Worm (Caenorhabditis elegans) whole organism, L4 larva: ENCODE data around the gene rhgf-1.

ENCODE experiments used
- D1046.2 ChIP-seq: fragments of 200-800 bp; sonication (Bioruptor generic); IDR thresholded peaks from 2 replicates; pipeline ENCODE4 v1.3.6; 2022; ENCODE audit warnings: missing genetic modification characterization, missing compliant biosample characterization
- F10B5.3 ChIP-seq: sonication (generic microtip); optimal IDR thresholded peaks from 2 replicates; lab custom pipeline; 2016; ENCODE audit warnings: mild to moderate bottlenecking, missing genetic modification characterization, missing compliant biosample characterization
- F44E2.7 ChIP-seq: fragments of 200-800 bp; sonication (Bioruptor generic); IDR thresholded peaks from 2 replicates; pipeline ENCODE4 v2.1.2; 2022; ENCODE audit warnings: missing genetic modification characterization, missing compliant biosample characterization
- F49E8.2 ChIP-seq: sonication (generic microtip); optimal IDR thresholded peaks from 2 replicates; lab custom pipeline; 2016; ENCODE audit warnings: missing compliant biosample characterization, mild to moderate bottlenecking, missing genetic modification characterization, borderline replicate concordance
- R02D3.7 ChIP-seq: fragments of 150-350 bp; sonication (generic microtip); optimal IDR thresholded peaks from 3 replicates; lab custom pipeline; 2014; ENCODE audit warnings: missing biosample characterization, missing genetic modification characterization
- Y5F2A.4 ChIP-seq: fragments of 200-800 bp; sonication (Bioruptor generic); optimal IDR thresholded peaks from 2 replicates; lab custom pipeline; 2018; ENCODE audit warnings: mild to moderate bottlenecking, missing genetic modification characterization, missing compliant biosample characterization
- ZK337.2 ChIP-seq: fragments of 200-800 bp; sonication (Bioruptor generic); IDR thresholded peaks from 2 replicates; pipeline ENCODE4 v1.3.6; 2022; ENCODE audit warnings: missing genetic modification reagents, missing genetic modification characterization, missing compliant biosample characterization
- ZK546.5 ChIP-seq, 2 experiments: sonication (generic microtip); optimal IDR thresholded peaks; 2 replicates each; lab custom pipeline; 2017; ENCODE audit warnings: missing biosample characterization in 2 of 2, missing genetic modification characterization in 2 of 2
- ceh-32 ChIP-seq: sonication (generic microtip); optimal IDR thresholded peaks from 2 replicates; lab custom pipeline; 2016; ENCODE audit warnings: mild to moderate bottlenecking, missing genetic modification characterization, missing compliant biosample characterization; ENCODE audit not compliant: poor library complexity
- ceh-44 ChIP-seq: fragments of 200-800 bp; sonication (Bioruptor generic); IDR thresholded peaks from 2 replicates; pipeline ENCODE4 v1.3.6; 2022; ENCODE audit warnings: missing genetic modification reagents, missing genetic modification characterization, missing compliant biosample characterization
- ceh-62 ChIP-seq: sonication (generic microtip); optimal IDR thresholded peaks from 2 replicates; lab custom pipeline; 2017; ENCODE audit warnings: missing biosample characterization, missing genetic modification characterization
- ceh-82 ChIP-seq: sonication (generic microtip); optimal IDR thresholded peaks from 2 replicates; lab custom pipeline; 2017; ENCODE audit warnings: missing biosample characterization, missing genetic modification characterization
- ces-1 ChIP-seq: fragments of 150-350 bp; sonication (generic microtip); optimal IDR thresholded peaks from 4 replicates; lab custom pipeline; 2014; ENCODE audit warnings: missing biosample characterization, missing genetic modification reagents, missing genetic modification characterization
- ctbp-1 ChIP-seq: fragments of 200-800 bp; sonication (Bioruptor generic); IDR thresholded peaks from 2 replicates; pipeline ENCODE4 v1.3.6; 2022; ENCODE audit warnings: missing genetic modification reagents, missing genetic modification characterization, missing compliant biosample characterization
- daf-16 ChIP-seq, 3 experiments: sonication (generic microtip); optimal IDR thresholded peaks; 2 replicates each; lab custom pipeline; 2016 to 2017; ENCODE audit warnings: missing genetic modification characterization in 3 of 3, missing genetic modification reagents in 3 of 3, mild to moderate bottlenecking in 2 of 3, missing compliant biosample characterization in 2 of 3, missing biosample characterization in 1 of 3, moderate library complexity in 1 of 3
- dmd-6 ChIP-seq: fragments of 200-800 bp; sonication (Bioruptor generic); IDR thresholded peaks from 2 replicates; pipeline ENCODE4 v1.3.6; 2022; ENCODE audit warnings: missing genetic modification reagents, missing genetic modification characterization, missing compliant biosample characterization
- dmd-8 ChIP-seq: fragments of 200-800 bp; sonication (Bioruptor generic); IDR thresholded peaks from 2 replicates; pipeline ENCODE4 v1.3.6; 2022; ENCODE audit warnings: missing genetic modification characterization, missing compliant biosample characterization
- duxl-1 ChIP-seq: sonication (generic microtip); optimal IDR thresholded peaks from 2 replicates; lab custom pipeline; 2016; ENCODE audit warnings: mild to moderate bottlenecking, missing genetic modification characterization, moderate library complexity, missing compliant biosample characterization; ENCODE audit not compliant: poor library complexity
- hlh-11 ChIP-seq: fragments of 200-800 bp; sonication (Bioruptor generic); optimal IDR thresholded peaks from 2 replicates; lab custom pipeline; 2018; ENCODE audit warnings: mild to moderate bottlenecking, missing genetic modification characterization, missing compliant biosample characterization
- hlh-30 ChIP-seq: sonication (generic microtip); optimal IDR thresholded peaks from 2 replicates; lab custom pipeline; 2017; ENCODE audit warnings: antibody characterized with exemption, mild to moderate bottlenecking, missing genetic modification characterization, missing compliant biosample characterization; ENCODE audit not compliant: insufficient read depth
- lim-7 ChIP-seq: fragments of 200-800 bp; sonication (Bioruptor generic); IDR thresholded peaks from 2 replicates; pipeline ENCODE4 v1.3.6; 2022; ENCODE audit warnings: missing genetic modification characterization, missing compliant biosample characterization
- lin-1 ChIP-seq: fragments of 200-800 bp; sonication (Bioruptor generic); IDR thresholded peaks from 2 replicates; pipeline ENCODE4 v1.3.6; 2022; ENCODE audit warnings: missing genetic modification reagents, missing genetic modification characterization, missing compliant biosample characterization
- lin-13 ChIP-seq: fragments of 150-350 bp; optimal IDR thresholded peaks from 2 replicates; lab custom pipeline; 2014; ENCODE audit warnings: missing biosample characterization, missing genetic modification reagents, missing genetic modification characterization
- lin-29 ChIP-seq: fragments of 200-800 bp; sonication (Bioruptor generic); IDR thresholded peaks from 2 replicates; pipeline ENCODE4 v1.3.6; 2022; ENCODE audit warnings: missing genetic modification reagents, missing genetic modification characterization, missing compliant biosample characterization
- lir-3 ChIP-seq: sonication (generic microtip); optimal IDR thresholded peaks from 2 replicates; lab custom pipeline; 2016; ENCODE audit warnings: mild to moderate bottlenecking, missing genetic modification characterization, missing compliant biosample characterization
- lsy-2 ChIP-seq, 2 experiments: fragments of 150-350 bp in 1 of 2; sonication (generic microtip) in 1 of 2; optimal IDR thresholded peaks; 2 replicates each; lab custom pipeline; 2014 to 2017; ENCODE audit warnings: missing biosample characterization in 2 of 2, missing genetic modification characterization in 2 of 2
- madf-9 ChIP-seq: fragments of 200-800 bp; sonication (Bioruptor generic); conservative IDR thresholded peaks from 2 replicates; pipeline ENCODE4 v1.3.6; 2022; ENCODE audit warnings: missing genetic modification reagents, missing genetic modification characterization, missing compliant biosample characterization
- mdl-1 ChIP-seq, 2 experiments: fragments of 150-350 bp in 1 of 2; sonication (generic microtip) in 1 of 2; optimal IDR thresholded peaks; 2 replicates each; lab custom pipeline; 2014 to 2017; ENCODE audit warnings: missing biosample characterization in 2 of 2, missing genetic modification characterization in 2 of 2
- mdt-29 ChIP-seq: fragments of 200-800 bp; sonication (Bioruptor generic); IDR thresholded peaks from 2 replicates; pipeline ENCODE4 v1.3.6; 2022; ENCODE audit warnings: missing genetic modification reagents, missing genetic modification characterization, missing compliant biosample characterization
- mes-2 ChIP-seq: sonication (generic microtip); optimal IDR thresholded peaks from 2 replicates; lab custom pipeline; 2016; ENCODE audit warnings: missing genotype, mild to moderate bottlenecking, missing genetic modification characterization, missing compliant biosample characterization; ENCODE audit not compliant: poor library complexity, severe bottlenecking
- nhr-10 ChIP-seq: fragments of 150-350 bp; optimal IDR thresholded peaks from 2 replicates; lab custom pipeline; 2014; ENCODE audit warnings: missing biosample characterization, missing genetic modification characterization
- nhr-102 ChIP-seq: sonication (generic microtip); optimal IDR thresholded peaks from 2 replicates; lab custom pipeline; 2016; ENCODE audit warnings: mild to moderate bottlenecking, missing genetic modification characterization, moderate library complexity, missing compliant biosample characterization
- nhr-11 ChIP-seq: fragments of 150-350 bp; optimal IDR thresholded peaks from 2 replicates; lab custom pipeline; 2014; ENCODE audit warnings: missing biosample characterization, missing genetic modification characterization
- nhr-237 ChIP-seq: sonication (generic microtip); optimal IDR thresholded peaks from 2 replicates; lab custom pipeline; 2017; ENCODE audit warnings: missing biosample characterization, missing genetic modification characterization
- nhr-25 ChIP-seq: sonication (generic microtip); optimal IDR thresholded peaks from 2 replicates; lab custom pipeline; 2017; ENCODE audit warnings: missing genetic modification characterization, mild to moderate bottlenecking, missing compliant biosample characterization, antibody characterized with exemption, moderate library complexity, borderline replicate concordance; ENCODE audit not compliant: insufficient read depth
- nhr-28 ChIP-seq: fragments of 150-350 bp; optimal IDR thresholded peaks from 2 replicates; lab custom pipeline; 2014; ENCODE audit warnings: missing biosample characterization, missing genetic modification characterization
- nhr-41 ChIP-seq: fragments of 200-800 bp; sonication (Bioruptor generic); IDR thresholded peaks from 2 replicates; pipeline ENCODE4 v1.3.6; 2022; ENCODE audit warnings: missing genetic modification reagents, missing genetic modification characterization, missing compliant biosample characterization
- nhr-6 ChIP-seq: fragments of 150-350 bp; optimal IDR thresholded peaks from 2 replicates; lab custom pipeline; 2014; ENCODE audit warnings: missing biosample characterization, missing genetic modification characterization
- nhr-76 ChIP-seq: fragments of 150-350 bp; optimal IDR thresholded peaks from 2 replicates; lab custom pipeline; 2014; ENCODE audit warnings: missing biosample characterization, missing genetic modification characterization
- pha-4 ChIP-seq, 2 experiments: fragments of 150-350 bp in 1 of 2; fragments of 200-800 bp in 1 of 2; sonication (Bioruptor generic) in 1 of 2; IDR thresholded peaks in 1 of 2; optimal IDR thresholded peaks in 1 of 2; 2 replicates each; pipeline versions ENCODE4 v1.3.6 to Lab custom; 2014 to 2022; ENCODE audit warnings: missing genetic modification characterization in 2 of 2, missing genetic modification reagents in 2 of 2, missing biosample characterization in 1 of 2, missing compliant biosample characterization in 1 of 2
- pqm-1 ChIP-seq: sonication (generic microtip); optimal IDR thresholded peaks from 2 replicates; lab custom pipeline; 2017; ENCODE audit warnings: missing biosample characterization, missing genetic modification characterization
- rbr-2 ChIP-seq: sonication (generic microtip); optimal IDR thresholded peaks from 2 replicates; lab custom pipeline; 2016; ENCODE audit warnings: missing genotype, missing genetic modification characterization, missing compliant biosample characterization
- set-16 ChIP-seq: fragments of 200-800 bp; sonication (Bioruptor generic); IDR thresholded peaks from 2 replicates; pipeline ENCODE4 v1.3.6; 2022; ENCODE audit warnings: missing genetic modification reagents, missing genetic modification characterization, missing compliant biosample characterization
- skn-1 ChIP-seq: fragments of 150-350 bp; optimal IDR thresholded peaks from 2 replicates; lab custom pipeline; 2014; ENCODE audit warnings: missing biosample characterization, missing genetic modification characterization
- snpc-1.2 ChIP-seq: fragments of 200-800 bp; sonication (Bioruptor generic); IDR thresholded peaks from 2 replicates; pipeline ENCODE4 v1.3.6; 2022; ENCODE audit warnings: missing genetic modification reagents, missing genetic modification characterization, missing compliant biosample characterization
- spr-1 ChIP-seq: sonication (generic microtip); optimal IDR thresholded peaks from 2 replicates; lab custom pipeline; 2016; ENCODE audit warnings: mild to moderate bottlenecking, missing genetic modification characterization, missing compliant biosample characterization
- unc-130 ChIP-seq: sonication (generic microtip); optimal IDR thresholded peaks from 2 replicates; lab custom pipeline; 2016; ENCODE audit warnings: missing genetic modification reagents, missing genetic modification characterization, missing compliant biosample characterization
- unc-62 ChIP-seq, 3 experiments: fragments of 150-350 bp in 1 of 3; sonication (generic microtip); optimal IDR thresholded peaks in 2 of 3; peaks in 1 of 3; 1 replicate in 1 of 3; 2 replicates in 2 of 3; lab custom pipeline; 2014 to 2017; ENCODE audit warnings: missing biosample characterization in 3 of 3, missing genetic modification characterization in 3 of 3, missing genetic modification reagents in 3 of 3, missing genotype in 1 of 3
- zfp-3 ChIP-seq: fragments of 200-800 bp; sonication (Bioruptor generic); conservative IDR thresholded peaks from 2 replicates; pipeline ENCODE4 v1.3.6; 2022; ENCODE audit warnings: missing genetic modification reagents, missing genetic modification characterization, missing compliant biosample characterization

Gene rhgf-1

DNA sequence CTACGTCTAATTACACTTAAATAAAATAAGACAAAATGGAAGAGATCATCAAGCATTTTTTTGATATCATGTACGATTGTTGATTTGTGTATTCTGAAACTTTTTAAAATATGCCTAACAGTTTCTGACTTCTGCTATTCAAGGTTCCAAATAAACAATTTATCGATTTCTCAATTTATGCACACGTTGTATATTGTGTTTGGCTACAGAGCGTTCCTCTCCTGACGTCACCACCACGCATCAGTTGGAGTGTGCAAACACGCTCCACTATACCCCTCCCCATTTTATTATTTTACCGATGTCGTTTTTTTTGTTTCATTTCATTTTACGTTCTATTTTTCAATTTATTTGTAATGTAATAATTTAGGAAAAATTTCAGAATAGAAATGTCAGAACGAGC is 16.7 kb downstream of the rhgf-1 start, which contains the start of gene plpp-1.3:
plpp-1.3 (plus strand) TSS at position 380 of the 400 bp plus-strand sequence.
- TF ChIP-seq nhr-102, result peak; percentile 7
- no peak for TF ChIP-seq lir-3 (tag; lab: Kevin White, UChicago)
- no peak for TF ChIP-seq pha-4 (GFP tag; IDR thresholded peaks at IDR 0.05; lab: Robert Waterston, UW)
- TF ChIP-seq pha-4 (tag; optimal IDR thresholded peaks at IDR 0.05; lab: Kevin White, UChicago), result peak; percentile 13
- no peak for TF ChIP-seq ces-1 (GFP tag; lab: Kevin White, UChicago)
- no peak for TF ChIP-seq skn-1 (tag; lab: Kevin White, UChicago)
- peak; percentile 54 for TF ChIP-seq hlh-30 (tag; lab: Kevin White, UChicago)
- TF ChIP-seq unc-62 (GFP tag; optimal IDR thresholded peaks at IDR 0.05 in 1 of 2; lab: Kevin White, UChicago), result no peak
- no peak for TF ChIP-seq unc-62 (tag; optimal IDR thresholded peaks at IDR 0.05; lab: Kevin White, UChicago)
- no peak for TF ChIP-seq ceh-82 (tag; lab: Kevin White, UChicago)
- TF ChIP-seq nhr-41 (GFP tag; lab: Robert Waterston, UW), result no peak
- no peak for TF ChIP-seq nhr-237 (tag; lab: Kevin White, UChicago)
- TF ChIP-seq F49E8.2 (tag; lab: Kevin White, UChicago), result no peak
- no peak for TF ChIP-seq daf-16 (GFP tag; optimal IDR thresholded peaks at IDR 0.05; lab: Kevin White, UChicago)
- peak; percentile 57 for TF ChIP-seq daf-16 (tag; optimal IDR thresholded peaks at IDR 0.05; lab: Kevin White, UChicago)
- no peak for TF ChIP-seq snpc-1.2
- TF ChIP-seq mes-2 (tag; lab: Kevin White, UChicago), result peak; percentile 63
- TF ChIP-seq hlh-11 (tag; lab: Kevin White, UChicago), result peak; percentile 44
- TF ChIP-seq ceh-44, result no peak
- TF ChIP-seq dmd-6 (GFP tag; lab: Robert Waterston, UW), result peak; percentile 30; the same call in 1 of the 2 replicates
- no peak for TF ChIP-seq F10B5.3
- TF ChIP-seq ceh-62 (tag; lab: Kevin White, UChicago), result no peak
- no peak for TF ChIP-seq R02D3.7 (tag; lab: Kevin White, UChicago)
- peak; percentile 40 for TF ChIP-seq nhr-11 (tag; lab: Kevin White, UChicago)
- TF ChIP-seq ceh-32 (tag; lab: Kevin White, UChicago), result no peak
- no peak for TF ChIP-seq unc-130 (GFP tag; lab: Kevin White, UChicago)
- no peak for TF ChIP-seq dmd-8
- TF ChIP-seq nhr-6 (tag; lab: Kevin White, UChicago), result peak; percentile 25
- TF ChIP-seq nhr-28, result peak; percentile 98
- no peak for TF ChIP-seq ctbp-1 (GFP tag; lab: Robert Waterston, UW)
- no peak for TF ChIP-seq lin-29 (GFP tag; lab: Robert Waterston, UW)
- no peak for TF ChIP-seq lin-1 (GFP tag; lab: Robert Waterston, UW)
- TF ChIP-seq ZK337.2 (GFP tag; lab: Robert Waterston, UW), result no peak
- no peak for TF ChIP-seq F44E2.7 (GFP tag; lab: Robert Waterston, UW)
- TF ChIP-seq mdl-1 (tag; optimal IDR thresholded peaks at IDR 0.05; lab: Kevin White, UChicago), result peak in 1 of 2 experiments; percentile 30
- TF ChIP-seq duxl-1 (tag; lab: Kevin White, UChicago), result no peak
- no peak for TF ChIP-seq set-16 (GFP tag; lab: Robert Waterston, UW)
- no peak for TF ChIP-seq pqm-1
- TF ChIP-seq nhr-25 (tag; lab: Kevin White, UChicago), result no peak
- TF ChIP-seq D1046.2, result no peak
- no peak for TF ChIP-seq nhr-10 (tag; lab: Kevin White, UChicago)
- no peak for TF ChIP-seq rbr-2 (tag; lab: Kevin White, UChicago)
- TF ChIP-seq zfp-3 (GFP tag; lab: Robert Waterston, UW), result no peak
- no peak for TF ChIP-seq madf-9 (GFP tag; lab: Robert Waterston, UW)
- TF ChIP-seq Y5F2A.4 (GFP tag; lab: Kevin White, UChicago), result no peak
- TF ChIP-seq lim-7, result no peak
- peak; percentile 4 for TF ChIP-seq spr-1
- TF ChIP-seq nhr-76 (tag; lab: Kevin White, UChicago), result no peak
- no peak for TF ChIP-seq mdt-29 (GFP tag; lab: Robert Waterston, UW)
- TF ChIP-seq ZK546.5 (tag; optimal IDR thresholded peaks at IDR 0.05; lab: Kevin White, UChicago), result no peak
- TF ChIP-seq lsy-2 (tag; optimal IDR thresholded peaks at IDR 0.05; lab: Kevin White, UChicago), result peak in 1 of 2 experiments; percentile 32
- peak; percentile 3 for TF ChIP-seq lin-13 (GFP tag; lab: Kevin White, UChicago)
